Worm (Caenorhabditis elegans): ENCODE data around the gene C03H5.3.

The C03H5.3 gene

DNA sequence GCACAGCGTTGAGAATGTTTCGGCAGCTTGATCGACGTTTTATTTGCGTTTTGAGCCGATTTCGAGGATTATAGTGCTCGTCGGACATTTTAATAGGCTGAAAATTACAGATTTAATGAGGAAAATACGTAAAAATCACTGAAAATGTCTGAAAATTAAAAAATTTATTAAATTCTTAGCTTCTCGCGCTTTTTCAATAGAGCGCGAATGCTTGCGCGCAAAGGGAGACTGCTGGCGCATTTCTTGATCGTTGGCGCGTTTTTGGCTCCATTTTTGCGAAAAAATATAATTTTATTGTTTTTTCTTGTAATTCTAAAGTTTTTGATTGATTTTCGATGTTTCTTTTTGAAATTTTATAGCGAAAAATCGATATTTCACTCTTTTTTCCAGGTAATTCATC lies 24.9 kb downstream of the C03H5.3 start, which contains the start of the genes dnsn-1 and C24H12.4 (continued):
- TF ChIP-seq nhr-25 (tag; optimal IDR thresholded peaks at IDR 0.05; ENCODE audit: borderline replicate concordance, insufficient read depth) (peak; percentile 16), nhr-6 (tag; optimal IDR thresholded peaks at IDR 0.05) (peak; percentile 87), ztf-7 (tag; optimal IDR thresholded peaks at IDR 0.05) (peak; percentile 73), ceh-32 (tag; optimal IDR thresholded peaks at IDR 0.05; ENCODE audit: poor library complexity) (peak; percentile 63), zfp-2 (tag; optimal IDR thresholded peaks at IDR 0.05) (peak; percentile 37), tag-97 (GFP tag; IDR thresholded peaks at IDR 0.05) (no peak), egl-27 (tag; optimal IDR thresholded peaks at IDR 0.05) (no peak), rbr-2 (tag; optimal IDR thresholded peaks at IDR 0.05) (peak; percentile 89), spr-3 (GFP tag; optimal IDR thresholded peaks at IDR 0.05) (peak; percentile 40), mxl-3 (GFP tag; optimal IDR thresholded peaks at IDR 0.05) (no peak), lin-1 (GFP tag; IDR thresholded peaks at IDR 0.05) (peak; percentile 47; the same call in 1 of the 2 replicates), unc-62 (GFP tag; optimal IDR thresholded peaks at IDR 0.05 in 1 of 2) (no peak), unc-62 (tag; optimal IDR thresholded peaks at IDR 0.05) (no peak), set-16 (GFP tag; IDR thresholded peaks at IDR 0.05) (no peak), nhr-41 (GFP tag; IDR thresholded peaks at IDR 0.05) (no peak), F26F4.8 (GFP tag; conservative IDR thresholded peaks at IDR 0.05) (no peak), nhr-11 (tag; optimal IDR thresholded peaks at IDR 0.05) (peak; percentile 82)

DNA sequence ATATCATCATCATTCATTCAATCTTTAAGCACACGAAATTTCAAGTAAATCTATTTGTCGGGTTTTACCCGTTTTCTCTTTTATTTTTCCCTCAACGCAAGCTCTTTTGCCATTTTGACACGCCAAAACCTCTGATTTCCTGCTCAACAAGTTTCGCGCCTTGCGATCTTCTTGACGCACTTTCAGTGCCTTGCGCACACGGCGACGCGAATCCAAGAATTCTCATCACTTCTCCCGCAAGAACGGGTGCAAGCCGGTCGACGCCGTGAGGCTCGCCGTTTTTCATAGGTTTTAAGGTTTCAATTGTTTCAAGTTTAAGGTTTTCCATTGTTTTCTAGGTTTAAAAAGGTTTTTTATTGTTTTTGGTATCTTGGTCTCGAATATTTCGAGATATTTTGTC lies 30.9 kb downstream of the C03H5.3 start:
- TF ChIP-seq D1046.2 (GFP tag; IDR thresholded peaks at IDR 0.05) (0 out of 2 replicates have a peak, but pooled peaks have one; percentile 25), aha-1 (tag) (peak; percentile 15)

DNA sequence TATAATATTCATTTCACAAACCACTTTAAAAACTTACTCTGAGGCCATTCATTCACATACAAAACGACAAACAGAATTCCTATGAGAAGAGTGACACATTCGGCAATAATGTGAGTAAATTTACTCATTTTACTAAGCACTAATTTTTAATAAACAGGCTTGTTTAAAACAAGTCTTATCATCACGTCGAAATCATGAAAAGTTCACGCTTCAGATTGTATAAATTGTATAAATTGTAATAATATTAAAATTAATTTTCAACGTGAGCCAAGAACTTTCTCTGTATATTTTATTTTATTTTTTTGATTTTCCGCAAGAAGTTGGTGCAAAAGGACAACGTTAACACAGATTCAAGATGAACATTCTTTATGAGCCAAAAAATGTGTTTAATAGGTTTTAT lies 32.9 kb downstream of the C03H5.3 start, which contains the start of gene C24H12.6:
C24H12.6 (minus strand) TSS at position 101 of the 400 bp plus-strand sequence.
- TF ChIP-seq R02D3.7 (tag; optimal IDR thresholded peaks at IDR 0.05) (no peak), ZK546.5 (tag; optimal IDR thresholded peaks at IDR 0.05) (no peak), lsy-2 (tag; optimal IDR thresholded peaks at IDR 0.05) (no peak), snpc-1.2 (GFP tag; IDR thresholded peaks at IDR 0.05) (no peak), mes-2 (tag; optimal IDR thresholded peaks at IDR 0.05; ENCODE audit: poor library complexity, severe bottlenecking) (no peak)

DNA sequence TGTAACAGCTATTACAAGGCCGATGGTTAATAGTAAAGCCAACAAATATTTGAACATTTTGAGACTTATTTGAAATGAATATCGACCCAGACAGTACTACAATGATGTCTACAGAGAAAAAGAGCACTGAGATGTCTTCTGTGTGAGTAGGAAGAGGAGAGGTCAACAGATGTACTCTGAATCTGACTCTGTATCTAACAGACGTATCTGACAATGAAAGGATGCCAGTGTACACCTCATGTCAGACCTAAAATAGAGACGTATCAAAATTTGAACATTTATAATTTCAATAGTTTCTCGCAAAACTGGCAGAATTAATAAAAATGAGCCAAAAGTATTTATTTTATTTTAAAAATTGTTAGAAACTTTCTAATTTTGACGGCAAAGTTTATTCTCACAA lies 37.2 kb downstream of the C03H5.3 start, which contains the start of gene C24H12.8:
C24H12.8 (minus strand) TSS at position 101 of the 400 bp plus-strand sequence.
- TF ChIP-seq dpl-1 (GFP tag; optimal IDR thresholded peaks at IDR 0.05) (no peak), nhr-11 (tag; optimal IDR thresholded peaks at IDR 0.05) (no peak), unc-130 (GFP tag; optimal IDR thresholded peaks at IDR 0.05) (no peak), nhr-41 (GFP tag; IDR thresholded peaks at IDR 0.05) (no peak), ceh-32 (tag; optimal IDR thresholded peaks at IDR 0.05; ENCODE audit: poor library complexity) (no peak), zag-1 (tag; optimal IDR thresholded peaks at IDR 0.05) (no peak), lir-3 (tag; optimal IDR thresholded peaks at IDR 0.05) (no peak), sdz-12 (GFP tag; optimal IDR thresholded peaks at IDR 0.05) (no peak), vab-7 (GFP tag; IDR thresholded peaks at IDR 0.05) (no peak), ztf-7 (tag; optimal IDR thresholded peaks at IDR 0.05) (no peak), daf-8 (GFP tag; IDR thresholded peaks at IDR 0.05) (no peak), F10B5.3 (tag; optimal IDR thresholded peaks at IDR 0.05) (no peak), nhr-42 (GFP tag; IDR thresholded peaks at IDR 0.05) (no peak), nhr-102 (tag; optimal IDR thresholded peaks at IDR 0.05) (no peak), dmd-9 (GFP tag; IDR thresholded peaks at IDR 0.05) (no peak), Y105C5A.15 (GFP tag; IDR thresholded peaks at IDR 0.05) (no peak), T20F7.1 (GFP tag; optimal IDR thresholded peaks at IDR 0.05) (no peak), hmg-1.1 (GFP tag; IDR thresholded peaks at IDR 0.05) (no peak)
